Worm (Caenorhabditis elegans) whole organism, L4 larva: ENCODE measurements around the gene C44H9.6.
A peak's percentile ranks its signal among the peaks of the same experiment; 100 is the strongest.

Experiments used
- D1046.2 ChIP-seq: fragments of 200-800 bp; sonication (Bioruptor generic); IDR thresholded peaks from 2 replicates; pipeline ENCODE4 v1.3.6; 2022; ENCODE audit warnings: missing genetic modification characterization, missing compliant biosample characterization
- F10B5.3 ChIP-seq: sonication (generic microtip); optimal IDR thresholded peaks from 2 replicates; lab custom pipeline; 2016; ENCODE audit warnings: mild to moderate bottlenecking, missing genetic modification characterization, missing compliant biosample characterization
- F49E8.2 ChIP-seq: sonication (generic microtip); optimal IDR thresholded peaks from 2 replicates; lab custom pipeline; 2016; ENCODE audit warnings: missing compliant biosample characterization, mild to moderate bottlenecking, missing genetic modification characterization, borderline replicate concordance
- T20F7.1 ChIP-seq: fragments of 200-800 bp; sonication (Bioruptor generic); optimal IDR thresholded peaks from 2 replicates; lab custom pipeline; 2018; ENCODE audit warnings: mild to moderate bottlenecking, missing genetic modification characterization, missing compliant biosample characterization
- ZK337.2 ChIP-seq: fragments of 200-800 bp; sonication (Bioruptor generic); IDR thresholded peaks from 2 replicates; pipeline ENCODE4 v1.3.6; 2022; ENCODE audit warnings: missing genetic modification reagents, missing genetic modification characterization, missing compliant biosample characterization
- aha-1 ChIP-seq: fragments of 150-350 bp; peaks from one replicate; lab custom pipeline; 2014; ENCODE audit warnings: missing biosample characterization, missing genetic modification characterization
- ama-1 ChIP-seq: fragments of 150-350 bp; optimal IDR thresholded peaks from 2 replicates; lab custom pipeline; 2014; ENCODE audit warnings: inconsistent platforms, mixed read lengths
- arid-1 ChIP-seq: fragments of 200-800 bp; sonication (Bioruptor generic); conservative IDR thresholded peaks from 2 replicates; pipeline ENCODE4 v1.3.6; 2022; ENCODE audit warnings: missing genetic modification reagents, missing genetic modification characterization, missing compliant biosample characterization
- ceh-62 ChIP-seq: sonication (generic microtip); optimal IDR thresholded peaks from 2 replicates; lab custom pipeline; 2017; ENCODE audit warnings: missing biosample characterization, missing genetic modification characterization
- daf-12 ChIP-seq: fragments of 150-350 bp; optimal IDR thresholded peaks from 2 replicates; lab custom pipeline; 2014; ENCODE audit warnings: missing biosample characterization, missing genetic modification reagents, missing genetic modification characterization
- dpl-1 ChIP-seq: fragments of 150-350 bp; optimal IDR thresholded peaks from 2 replicates; lab custom pipeline; 2014; ENCODE audit warnings: missing biosample characterization, missing genetic modification reagents, missing genetic modification characterization
- dve-1 ChIP-seq: sonication (generic microtip); optimal IDR thresholded peaks from 2 replicates; lab custom pipeline; 2017; ENCODE audit warnings: antibody characterized with exemption, mild to moderate bottlenecking, missing genetic modification characterization, missing compliant biosample characterization; ENCODE audit not compliant: insufficient read depth
- egl-43 ChIP-seq: fragments of 200-800 bp; sonication (Bioruptor generic); IDR thresholded peaks from 2 replicates; pipeline ENCODE4 v1.3.6; 2022; ENCODE audit warnings: missing genetic modification reagents, missing genetic modification characterization, missing compliant biosample characterization
- fkh-10 ChIP-seq: fragments of 150-350 bp; optimal IDR thresholded peaks from 2 replicates; lab custom pipeline; 2014; ENCODE audit warnings: missing biosample characterization, missing genetic modification reagents, missing genetic modification characterization
- gei-8 ChIP-seq: fragments of 200-800 bp; sonication (Bioruptor generic); optimal IDR thresholded peaks from 2 replicates; lab custom pipeline; 2018; ENCODE audit warnings: mild to moderate bottlenecking, missing genetic modification characterization, missing compliant biosample characterization
- hlh-11 ChIP-seq: fragments of 200-800 bp; sonication (Bioruptor generic); optimal IDR thresholded peaks from 2 replicates; lab custom pipeline; 2018; ENCODE audit warnings: mild to moderate bottlenecking, missing genetic modification characterization, missing compliant biosample characterization
- hlh-30 ChIP-seq: sonication (generic microtip); optimal IDR thresholded peaks from 2 replicates; lab custom pipeline; 2017; ENCODE audit warnings: antibody characterized with exemption, mild to moderate bottlenecking, missing genetic modification characterization, missing compliant biosample characterization; ENCODE audit not compliant: insufficient read depth
- hmg-1.1 ChIP-seq: fragments of 200-800 bp; sonication (Bioruptor generic); IDR thresholded peaks from 2 replicates; pipeline ENCODE4 v1.3.6; 2022; ENCODE audit warnings: missing genetic modification reagents, missing genetic modification characterization, missing compliant biosample characterization
- jun-1 ChIP-seq: fragments of 150-350 bp; optimal IDR thresholded peaks from 2 replicates; lab custom pipeline; 2014; ENCODE audit warnings: missing biosample characterization, missing genetic modification reagents, missing genetic modification characterization
- lim-7 ChIP-seq: fragments of 200-800 bp; sonication (Bioruptor generic); IDR thresholded peaks from 2 replicates; pipeline ENCODE4 v1.3.6; 2022; ENCODE audit warnings: missing genetic modification characterization, missing compliant biosample characterization
- lin-15B ChIP-seq: fragments of 150-350 bp; sonication (generic microtip); optimal IDR thresholded peaks from 3 replicates; lab custom pipeline; 2014; ENCODE audit warnings: missing biosample characterization, missing genetic modification characterization
- lir-3 ChIP-seq: sonication (generic microtip); optimal IDR thresholded peaks from 2 replicates; lab custom pipeline; 2016; ENCODE audit warnings: mild to moderate bottlenecking, missing genetic modification characterization, missing compliant biosample characterization
- mdl-1 ChIP-seq, 2 experiments: fragments of 150-350 bp in 1 of 2; sonication (generic microtip) in 1 of 2; optimal IDR thresholded peaks; 2 replicates each; lab custom pipeline; 2014 to 2017; ENCODE audit warnings: missing biosample characterization in 2 of 2, missing genetic modification characterization in 2 of 2
- mdt-29 ChIP-seq: fragments of 200-800 bp; sonication (Bioruptor generic); IDR thresholded peaks from 2 replicates; pipeline ENCODE4 v1.3.6; 2022; ENCODE audit warnings: missing genetic modification reagents, missing genetic modification characterization, missing compliant biosample characterization
- mep-1 ChIP-seq: fragments of 150-350 bp; sonication (generic microtip); optimal IDR thresholded peaks from 3 replicates; lab custom pipeline; 2014; ENCODE audit warnings: missing biosample characterization, missing genetic modification characterization
- mxl-2 ChIP-seq: fragments of 200-800 bp; sonication (Bioruptor generic); conservative IDR thresholded peaks from 2 replicates; pipeline ENCODE4 v1.3.6; 2022; ENCODE audit warnings: missing genetic modification reagents, missing genetic modification characterization, missing compliant biosample characterization
- mxl-3 ChIP-seq: fragments of 200-800 bp; sonication (Bioruptor generic); optimal IDR thresholded peaks from 2 replicates; lab custom pipeline; 2018; ENCODE audit warnings: mild to moderate bottlenecking, missing genetic modification characterization, missing compliant biosample characterization
- nhr-10 ChIP-seq: fragments of 150-350 bp; optimal IDR thresholded peaks from 2 replicates; lab custom pipeline; 2014; ENCODE audit warnings: missing biosample characterization, missing genetic modification characterization
- nhr-102 ChIP-seq: sonication (generic microtip); optimal IDR thresholded peaks from 2 replicates; lab custom pipeline; 2016; ENCODE audit warnings: mild to moderate bottlenecking, missing genetic modification characterization, moderate library complexity, missing compliant biosample characterization
- nhr-11 ChIP-seq: fragments of 150-350 bp; optimal IDR thresholded peaks from 2 replicates; lab custom pipeline; 2014; ENCODE audit warnings: missing biosample characterization, missing genetic modification characterization
- nhr-25 ChIP-seq: sonication (generic microtip); optimal IDR thresholded peaks from 2 replicates; lab custom pipeline; 2017; ENCODE audit warnings: missing genetic modification characterization, mild to moderate bottlenecking, missing compliant biosample characterization, antibody characterized with exemption, moderate library complexity, borderline replicate concordance; ENCODE audit not compliant: insufficient read depth
- nhr-28 ChIP-seq: fragments of 150-350 bp; optimal IDR thresholded peaks from 2 replicates; lab custom pipeline; 2014; ENCODE audit warnings: missing biosample characterization, missing genetic modification characterization
- nhr-41 ChIP-seq: fragments of 200-800 bp; sonication (Bioruptor generic); IDR thresholded peaks from 2 replicates; pipeline ENCODE4 v1.3.6; 2022; ENCODE audit warnings: missing genetic modification reagents, missing genetic modification characterization, missing compliant biosample characterization
- nhr-42 ChIP-seq: fragments of 200-800 bp; sonication (Bioruptor generic); IDR thresholded peaks from 2 replicates; pipeline ENCODE4 v1.3.6; 2022; ENCODE audit warnings: missing genetic modification characterization, missing compliant biosample characterization
- nhr-76 ChIP-seq: fragments of 150-350 bp; optimal IDR thresholded peaks from 2 replicates; lab custom pipeline; 2014; ENCODE audit warnings: missing biosample characterization, missing genetic modification characterization
- pha-4 ChIP-seq, 2 experiments: fragments of 150-350 bp in 1 of 2; fragments of 200-800 bp in 1 of 2; sonication (Bioruptor generic) in 1 of 2; IDR thresholded peaks in 1 of 2; optimal IDR thresholded peaks in 1 of 2; 2 replicates each; pipeline versions ENCODE4 v1.3.6 to Lab custom; 2014 to 2022; ENCODE audit warnings: missing genetic modification characterization in 2 of 2, missing genetic modification reagents in 2 of 2, missing biosample characterization in 1 of 2, missing compliant biosample characterization in 1 of 2
- pqm-1 ChIP-seq: sonication (generic microtip); optimal IDR thresholded peaks from 2 replicates; lab custom pipeline; 2017; ENCODE audit warnings: missing biosample characterization, missing genetic modification characterization
- rbr-2 ChIP-seq: sonication (generic microtip); optimal IDR thresholded peaks from 2 replicates; lab custom pipeline; 2016; ENCODE audit warnings: missing genotype, missing genetic modification characterization, missing compliant biosample characterization
- set-16 ChIP-seq: fragments of 200-800 bp; sonication (Bioruptor generic); IDR thresholded peaks from 2 replicates; pipeline ENCODE4 v1.3.6; 2022; ENCODE audit warnings: missing genetic modification reagents, missing genetic modification characterization, missing compliant biosample characterization
- skn-1 ChIP-seq: fragments of 150-350 bp; optimal IDR thresholded peaks from 2 replicates; lab custom pipeline; 2014; ENCODE audit warnings: missing biosample characterization, missing genetic modification characterization
- unc-62 ChIP-seq, 3 experiments: fragments of 150-350 bp in 1 of 3; sonication (generic microtip); optimal IDR thresholded peaks in 2 of 3; peaks in 1 of 3; 1 replicate in 1 of 3; 2 replicates in 2 of 3; lab custom pipeline; 2014 to 2017; ENCODE audit warnings: missing biosample characterization in 3 of 3, missing genetic modification characterization in 3 of 3, missing genetic modification reagents in 3 of 3, missing genotype in 1 of 3
- zip-11 ChIP-seq: fragments of 200-800 bp; sonication (Bioruptor generic); IDR thresholded peaks from 2 replicates; pipeline ENCODE4 v1.3.6; 2022; ENCODE audit warnings: missing genetic modification characterization, missing compliant biosample characterization
- ztf-11 ChIP-seq: fragments of 150-350 bp; optimal IDR thresholded peaks from 2 replicates; lab custom pipeline; 2014; ENCODE audit warnings: missing biosample characterization, missing genetic modification characterization
- ztf-7 ChIP-seq: fragments of 150-350 bp; optimal IDR thresholded peaks from 2 replicates; lab custom pipeline; 2014; ENCODE audit warnings: missing biosample characterization, missing genetic modification characterization

C44H9.6 gene

ce11 chrV:12875850-12876249, 30.7 kb upstream of the C44H9.6 start:
- TF ChIP-seq hlh-30 (no peak), unc-62 (GFP tag; optimal IDR thresholded peaks at IDR 0.05 in 1 of 2; lab: Kevin White, UChicago) (peak in 1 of 2 experiments; percentile 93), unc-62 (tag; optimal IDR thresholded peaks at IDR 0.05; lab: Kevin White, UChicago) (no peak), zip-11 (GFP tag; lab: Robert Waterston, UW) (no peak), nhr-28 (tag; lab: Kevin White, UChicago) (peak; percentile 33), mep-1 (tag; lab: Kevin White, UChicago) (no peak)

- no peak for TF ChIP-seq ceh-62 (tag; lab: Kevin White, UChicago)
- peak in 1 of 2 experiments; percentile 4 for TF ChIP-seq unc-62 (GFP tag; optimal IDR thresholded peaks at IDR 0.05 in 1 of 2; lab: Kevin White, UChicago)
- TF ChIP-seq unc-62 (tag; optimal IDR thresholded peaks at IDR 0.05; lab: Kevin White, UChicago): no peak
These were observed 26.6 kb upstream of the C44H9.6 start, which contains the start of gene bus-19 for ce11 chrV:12871753-12872152. Gene bus-19 (plus strand): TSS chrV:12872053.

ce11 chrV:12870740-12871139, 25.6 kb upstream of the C44H9.6 start:
- TF ChIP-seq nhr-28 (tag; lab: Kevin White, UChicago) (peak; percentile 13), unc-62 (GFP tag; optimal IDR thresholded peaks at IDR 0.05 in 1 of 2; lab: Kevin White, UChicago) (peak in 1 of 2 experiments; percentile 47), unc-62 (tag; optimal IDR thresholded peaks at IDR 0.05; lab: Kevin White, UChicago) (no peak), nhr-11 (tag; lab: Kevin White, UChicago) (no peak), fkh-10 (GFP tag; lab: Kevin White, UChicago) (no peak), jun-1 (tag; lab: Kevin White, UChicago) (no peak), hmg-1.1 (GFP tag; lab: Robert Waterston, UW) (no peak), ztf-7 (tag; lab: Kevin White, UChicago) (no peak), pqm-1 (tag; lab: Kevin White, UChicago) (no peak), pha-4 (GFP tag; IDR thresholded peaks at IDR 0.05; lab: Robert Waterston, UW) (no peak), pha-4 (tag; optimal IDR thresholded peaks at IDR 0.05; lab: Kevin White, UChicago) (no peak), aha-1 (no peak), hlh-11 (tag; lab: Kevin White, UChicago) (no peak), ama-1 (no peak), nhr-10 (tag; lab: Kevin White, UChicago) (no peak), daf-12 (tag; lab: Kevin White, UChicago) (no peak)

ce11 chrV:12869948-12870347, 24.8 kb upstream of the C44H9.6 start, which contains the start of gene T07F10.3:
Gene T07F10.3 (minus strand): TSS chrV:12870045.
- TF ChIP-seq nhr-10 (tag; lab: Kevin White, UChicago) (no peak), arid-1 (GFP tag; lab: Robert Waterston, UW) (peak; percentile 58), rbr-2 (tag; lab: Kevin White, UChicago) (peak; percentile 69), nhr-25 (no peak), egl-43 (no peak), F49E8.2 (tag; lab: Kevin White, UChicago) (peak; percentile 45), mep-1 (tag; lab: Kevin White, UChicago) (no peak), nhr-42 (0 out of 2 replicates have a peak, but pooled peaks have one; percentile 21), ama-1 (no peak), nhr-41 (GFP tag; lab: Robert Waterston, UW) (no peak), D1046.2 (GFP tag; lab: Robert Waterston, UW) (0 out of 2 replicates have a peak, but pooled peaks have one; percentile 41), lim-7 (GFP tag; lab: Robert Waterston, UW) (no peak), T20F7.1 (GFP tag; lab: Kevin White, UChicago) (peak; percentile 76), ztf-11 (tag; lab: Kevin White, UChicago) (no peak), mdl-1 (tag; optimal IDR thresholded peaks at IDR 0.05; lab: Kevin White, UChicago) (no peak), mdt-29 (GFP tag; lab: Robert Waterston, UW) (peak; percentile 71), nhr-76 (no peak), ZK337.2 (GFP tag; lab: Robert Waterston, UW) (peak; percentile 97), dpl-1 (GFP tag; lab: Kevin White, UChicago) (peak; percentile 99), nhr-102 (tag; lab: Kevin White, UChicago) (peak; percentile 79), gei-8 (no peak), set-16 (GFP tag; lab: Robert Waterston, UW) (no peak), skn-1 (no peak), mxl-3 (GFP tag; lab: Kevin White, UChicago) (peak; percentile 41), dve-1 (tag; lab: Kevin White, UChicago) (peak; percentile 77), F10B5.3 (tag; lab: Kevin White, UChicago) (peak; percentile 30), lin-15B (tag; lab: Kevin White, UChicago) (no peak), lir-3 (tag; lab: Kevin White, UChicago) (no peak), mxl-2 (GFP tag; lab: Robert Waterston, UW) (peak; percentile 49; the same call in 1 of the 2 replicates)
